Worm (Caenorhabditis elegans) whole organism, L2 larva: ENCODE results near the gene srh-208.

Experiments
- C34F6.9 ChIP-seq: fragments of 150-350 bp; optimal IDR thresholded peaks from 2 replicates; lab custom pipeline; 2014; ENCODE audit warnings: missing biosample characterization, missing genetic modification characterization
- R02D3.7 ChIP-seq: fragments of 150-350 bp; optimal IDR thresholded peaks from 2 replicates; lab custom pipeline; 2014; ENCODE audit warnings: missing biosample characterization, missing genetic modification characterization
- ZK546.5 ChIP-seq: sonication (generic microtip); optimal IDR thresholded peaks from 2 replicates; lab custom pipeline; 2017; ENCODE audit warnings: missing biosample characterization, missing genetic modification characterization
- alr-1 ChIP-seq: fragments of 150-350 bp; optimal IDR thresholded peaks from 2 replicates; lab custom pipeline; 2014; ENCODE audit warnings: missing biosample characterization, missing genetic modification characterization
- aly-2 ChIP-seq: fragments of 150-350 bp; optimal IDR thresholded peaks from 2 replicates; lab custom pipeline; 2014; ENCODE audit warnings: missing biosample characterization, missing genetic modification characterization
- ama-1 ChIP-seq: fragments of 150-350 bp; optimal IDR thresholded peaks from 2 replicates; lab custom pipeline; 2018; ENCODE audit warnings: inconsistent platforms
- blmp-1 ChIP-seq: sonication (generic microtip); optimal IDR thresholded peaks from 2 replicates; lab custom pipeline; 2017; ENCODE audit warnings: missing genetic modification characterization, mild to moderate bottlenecking, missing compliant biosample characterization, antibody characterized with exemption, moderate library complexity; ENCODE audit not compliant: insufficient read depth
- crh-2 ChIP-seq: sonication (generic microtip); optimal IDR thresholded peaks from 2 replicates; lab custom pipeline; 2017; ENCODE audit warnings: missing biosample characterization, missing genetic modification characterization
- elt-1 ChIP-seq: fragments of 150-350 bp; optimal IDR thresholded peaks from 2 replicates; lab custom pipeline; 2014; ENCODE audit warnings: missing biosample characterization, missing genetic modification characterization
- elt-3 ChIP-seq: sonication (generic microtip); optimal IDR thresholded peaks from 2 replicates; lab custom pipeline; 2017; ENCODE audit warnings: missing biosample characterization, missing genetic modification characterization
- gmeb-1 ChIP-seq: fragments of 150-350 bp; optimal IDR thresholded peaks from 2 replicates; lab custom pipeline; 2014; ENCODE audit warnings: missing biosample characterization, missing genetic modification characterization
- lin-13 ChIP-seq: fragments of 150-350 bp; optimal IDR thresholded peaks from 2 replicates; lab custom pipeline; 2014; ENCODE audit warnings: missing biosample characterization, missing genetic modification reagents, missing genetic modification characterization
- lin-39 ChIP-seq: fragments of 150-350 bp; optimal IDR thresholded peaks from 2 replicates; lab custom pipeline; 2014; ENCODE audit warnings: missing biosample characterization, missing genetic modification reagents, missing genetic modification characterization
- lsy-2 ChIP-seq, 2 experiments: fragments of 150-350 bp in 1 of 2; sonication (generic microtip) in 1 of 2; optimal IDR thresholded peaks; 2 replicates each; lab custom pipeline; 2014 to 2017; ENCODE audit warnings: missing biosample characterization in 2 of 2, missing genetic modification characterization in 2 of 2
- mab-5 ChIP-seq: fragments of 150-350 bp; optimal IDR thresholded peaks from 2 replicates; lab custom pipeline; 2014; ENCODE audit warnings: missing biosample characterization, missing genetic modification characterization
- mbf-1 ChIP-seq: sonication (generic microtip); optimal IDR thresholded peaks from 2 replicates; lab custom pipeline; 2017; ENCODE audit warnings: missing biosample characterization, missing genetic modification characterization
- mdl-1 ChIP-seq, 2 experiments: fragments of 150-350 bp in 1 of 2; sonication (generic microtip) in 1 of 2; optimal IDR thresholded peaks; 2 replicates each; lab custom pipeline; 2017; ENCODE audit warnings: missing biosample characterization in 2 of 2, missing genetic modification characterization in 2 of 2
- nhr-10 ChIP-seq: sonication (generic microtip); optimal IDR thresholded peaks from 2 replicates; lab custom pipeline; 2017; ENCODE audit warnings: missing biosample characterization, missing genetic modification characterization
- nhr-11 ChIP-seq: fragments of 150-350 bp; optimal IDR thresholded peaks from 2 replicates; lab custom pipeline; 2014; ENCODE audit warnings: missing biosample characterization, missing genetic modification characterization
- nhr-12 ChIP-seq: fragments of 150-350 bp; optimal IDR thresholded peaks from 2 replicates; lab custom pipeline; 2014; ENCODE audit warnings: missing biosample characterization, missing genetic modification characterization
- nhr-21 ChIP-seq: fragments of 150-350 bp; optimal IDR thresholded peaks from 2 replicates; lab custom pipeline; 2014; ENCODE audit warnings: missing biosample characterization, missing genetic modification characterization
- nhr-23 ChIP-seq: fragments of 150-350 bp; optimal IDR thresholded peaks from 2 replicates; lab custom pipeline; 2014; ENCODE audit warnings: missing biosample characterization, missing genetic modification reagents, missing genetic modification characterization
- nhr-237 ChIP-seq: fragments of 150-350 bp; optimal IDR thresholded peaks from 2 replicates; lab custom pipeline; 2014; ENCODE audit warnings: missing biosample characterization, missing genetic modification characterization
- nhr-77 ChIP-seq: fragments of 150-350 bp; optimal IDR thresholded peaks from 2 replicates; lab custom pipeline; 2014; ENCODE audit warnings: missing biosample characterization, missing genetic modification characterization
- peb-1 ChIP-seq: fragments of 150-350 bp; optimal IDR thresholded peaks from 2 replicates; lab custom pipeline; 2014; ENCODE audit warnings: missing biosample characterization, missing genetic modification characterization
- sem-4 ChIP-seq: fragments of 150-350 bp; optimal IDR thresholded peaks from 2 replicates; lab custom pipeline; 2014; ENCODE audit warnings: missing biosample characterization, missing genetic modification reagents, missing genetic modification characterization
- skn-1 ChIP-seq: sonication (generic microtip); optimal IDR thresholded peaks from 2 replicates; lab custom pipeline; 2017; ENCODE audit warnings: missing biosample characterization, missing genetic modification characterization
- sma-3 ChIP-seq: sonication (generic microtip); optimal IDR thresholded peaks from 2 replicates; lab custom pipeline; 2016; ENCODE audit warnings: missing genetic modification reagents, missing genetic modification characterization, missing compliant biosample characterization
- sma-9 ChIP-seq, 2 experiments: fragments of 150-350 bp in 1 of 2; sonication (generic microtip) in 1 of 2; optimal IDR thresholded peaks; 2 replicates each; lab custom pipeline; 2014 to 2016; ENCODE audit warnings: missing genetic modification characterization in 2 of 2, mild to moderate bottlenecking in 1 of 2, missing biosample characterization in 1 of 2, missing compliant biosample characterization in 1 of 2, missing genetic modification reagents in 1 of 2, moderate library complexity in 1 of 2
- unc-39 ChIP-seq: fragments of 150-350 bp; optimal IDR thresholded peaks from 2 replicates; lab custom pipeline; 2014; ENCODE audit warnings: missing biosample characterization, missing genetic modification characterization
- unc-55 ChIP-seq: fragments of 150-350 bp; sonication (generic microtip); optimal IDR thresholded peaks from 3 replicates; lab custom pipeline; 2014; ENCODE audit warnings: missing biosample characterization, missing genetic modification reagents, missing genetic modification characterization
- unc-62 ChIP-seq: fragments of 150-350 bp; optimal IDR thresholded peaks from 2 replicates; lab custom pipeline; 2014; ENCODE audit warnings: missing biosample characterization, missing genetic modification reagents, missing genetic modification characterization
- ztf-1 ChIP-seq: fragments of 200-800 bp; sonication (Bioruptor generic); conservative IDR thresholded peaks from 2 replicates; pipeline ENCODE4 v1.3.6; 2022; ENCODE audit warnings: missing genetic modification characterization, missing compliant biosample characterization
- ztf-11 ChIP-seq: sonication (generic microtip); optimal IDR thresholded peaks from 2 replicates; lab custom pipeline; 2017; ENCODE audit warnings: missing biosample characterization, missing genetic modification characterization
- ztf-4 ChIP-seq: fragments of 150-350 bp; optimal IDR thresholded peaks from 2 replicates; lab custom pipeline; 2014; ENCODE audit warnings: missing biosample characterization, missing genetic modification characterization

The srh-208 gene

ce11 chrV:19301934-19302333 is 15.2 kb upstream of the srh-208 start, which contains the start of gene fbxb-62:
Gene fbxb-62, minus strand, starts transcription at chrV:19302034.
- TF ChIP-seq elt-1 (tag; lab: Kevin White, UChicago), result no peak
- TF ChIP-seq lin-13 (GFP tag; lab: Kevin White, UChicago), result no peak
- TF ChIP-seq mbf-1 (tag; lab: Kevin White, UChicago), result no peak
- no peak for TF ChIP-seq skn-1
- no peak for TF ChIP-seq mab-5 (tag; lab: Kevin White, UChicago)
- no peak for TF ChIP-seq ZK546.5 (tag; lab: Kevin White, UChicago)
- no peak for TF ChIP-seq nhr-237 (tag; lab: Kevin White, UChicago)
- no peak for TF ChIP-seq mdl-1 (tag; optimal IDR thresholded peaks at IDR 0.05; lab: Kevin White, UChicago)
- no peak for TF ChIP-seq unc-39 (tag; lab: Kevin White, UChicago)
- TF ChIP-seq nhr-11, result no peak
- TF ChIP-seq blmp-1, result no peak
- TF ChIP-seq nhr-21 (tag; lab: Kevin White, UChicago), result no peak
- TF ChIP-seq crh-2 (tag; lab: Kevin White, UChicago), result no peak
- TF ChIP-seq ztf-11 (tag; lab: Kevin White, UChicago), result no peak
- TF ChIP-seq nhr-23 (tag; lab: Kevin White, UChicago), result no peak
- TF ChIP-seq sma-3, result no peak
- TF ChIP-seq unc-62 (GFP tag; lab: Kevin White, UChicago), result no peak
- TF ChIP-seq nhr-77 (tag; lab: Kevin White, UChicago), result no peak

DNA sequence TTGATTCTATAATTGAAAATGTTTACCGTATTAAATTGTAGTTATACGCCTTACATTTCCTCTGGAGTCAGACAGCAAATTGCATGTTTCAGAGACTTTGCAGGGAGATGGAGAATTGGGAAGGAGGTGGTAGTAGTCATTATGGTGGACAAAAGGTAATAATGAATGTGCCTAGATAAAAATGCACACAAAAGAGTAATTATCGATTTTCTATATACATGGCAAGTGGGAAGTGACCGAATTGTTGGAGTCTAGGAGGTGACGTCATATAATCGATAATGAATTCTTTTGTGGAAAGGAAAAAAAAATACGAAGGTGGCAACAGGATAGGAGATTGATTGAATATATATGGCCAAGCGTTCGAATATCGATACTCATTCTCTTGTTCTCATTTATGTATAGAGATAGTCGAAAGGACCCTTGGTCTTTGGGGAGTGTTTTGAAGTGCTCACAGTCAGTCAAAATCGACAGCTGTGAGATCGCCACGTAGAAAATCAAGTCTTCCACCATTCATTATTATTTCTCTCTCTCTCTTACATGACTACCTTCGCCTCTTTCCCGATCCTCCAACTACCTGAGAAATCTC is 13.5 kb upstream of the srh-208 start, which contains the start of the genes fbxb-63 and fbxb-61:
Gene fbxb-63, minus strand, starts transcription at position 142 of the 586 bp plus-strand sequence.
Gene fbxb-61, plus strand, starts transcription at position 536 of the 586 bp plus-strand sequence.
- no peak for TF ChIP-seq unc-39 (tag; lab: Kevin White, UChicago)
- no peak for TF ChIP-seq nhr-12 (tag; lab: Kevin White, UChicago)
- TF ChIP-seq lsy-2 (tag; optimal IDR thresholded peaks at IDR 0.05; lab: Kevin White, UChicago), result no peak
- no peak for TF ChIP-seq crh-2 (tag; lab: Kevin White, UChicago)
- no peak for TF ChIP-seq mab-5 (tag; lab: Kevin White, UChicago)
- TF ChIP-seq C34F6.9 (tag; lab: Kevin White, UChicago), result no peak
- no peak for TF ChIP-seq sma-9 (GFP tag; optimal IDR thresholded peaks at IDR 0.05; lab: Kevin White, UChicago)
- TF ChIP-seq sma-9 (tag; optimal IDR thresholded peaks at IDR 0.05; lab: Kevin White, UChicago), result no peak
- TF ChIP-seq ztf-4 (tag; lab: Kevin White, UChicago), result no peak
- no peak for TF ChIP-seq mdl-1 (tag; optimal IDR thresholded peaks at IDR 0.05; lab: Kevin White, UChicago)
- TF ChIP-seq skn-1, result no peak
- TF ChIP-seq ztf-1 (GFP tag; lab: Robert Waterston, UW), result no peak
- no peak for TF ChIP-seq elt-3
- no peak for TF ChIP-seq elt-1 (tag; lab: Kevin White, UChicago)
- TF ChIP-seq R02D3.7, result no peak
- no peak for TF ChIP-seq unc-62 (GFP tag; lab: Kevin White, UChicago)
- no peak for TF ChIP-seq aly-2 (tag; lab: Kevin White, UChicago)
- no peak for TF ChIP-seq alr-1 (tag; lab: Kevin White, UChicago)
- TF ChIP-seq ZK546.5 (tag; lab: Kevin White, UChicago), result no peak
- TF ChIP-seq gmeb-1 (tag; lab: Kevin White, UChicago), result no peak
- no peak for TF ChIP-seq nhr-237 (tag; lab: Kevin White, UChicago)

ce11 chrV:19306906-19307305 is 10.3 kb upstream of the srh-208 start, which contains the start of gene F55C9.15:
Gene F55C9.15, minus strand, starts transcription at chrV:19307006.
- no peak for TF ChIP-seq ama-1 (lab: Kevin White, UChicago)
- TF ChIP-seq aly-2 (tag; lab: Kevin White, UChicago), result no peak
- no peak for TF ChIP-seq peb-1 (tag; lab: Kevin White, UChicago)
- TF ChIP-seq mbf-1 (tag; lab: Kevin White, UChicago), result no peak
- TF ChIP-seq crh-2 (tag; lab: Kevin White, UChicago), result no peak

- TF ChIP-seq sma-9 (GFP tag; optimal IDR thresholded peaks at IDR 0.05; lab: Kevin White, UChicago) (no peak), sma-9 (tag; optimal IDR thresholded peaks at IDR 0.05; lab: Kevin White, UChicago) (no peak), ztf-11 (tag; lab: Kevin White, UChicago) (no peak)
Observed at ce11 chrV:19308137-19308536, 9.0 kb upstream of the srh-208 start.

ce11 chrV:19309591-19309990 is 7.6 kb upstream of the srh-208 start, which contains the start of gene F55C9.11:
Gene F55C9.11, minus strand, starts transcription at chrV:19309691.
- TF ChIP-seq lsy-2 (tag; optimal IDR thresholded peaks at IDR 0.05; lab: Kevin White, UChicago), result no peak
- TF ChIP-seq nhr-10 (tag; lab: Kevin White, UChicago), result no peak
- no peak for TF ChIP-seq sem-4 (tag; lab: Kevin White, UChicago)
- no peak for TF ChIP-seq ztf-4 (tag; lab: Kevin White, UChicago)
- TF ChIP-seq lin-39, result no peak
- TF ChIP-seq nhr-21 (tag; lab: Kevin White, UChicago), result no peak
- TF ChIP-seq crh-2 (tag; lab: Kevin White, UChicago), result no peak
- no peak for TF ChIP-seq unc-55 (GFP tag; lab: Kevin White, UChicago)
- no peak for TF ChIP-seq unc-39 (tag; lab: Kevin White, UChicago)
